Fruit fly (Drosophila melanogaster) whole organism, prepupa: ENCODE results near the gene Arfip.

Experiments
- CG1621 ChIP-seq: fragments of 200-800 bp; sonication (Bioruptor generic); optimal IDR thresholded peaks from 3 replicates; lab custom pipeline; 2018; ENCODE audit warnings: missing biosample characterization, mild to moderate bottlenecking, missing genetic modification characterization
- Ets96B ChIP-seq: fragments of 200-800 bp; optimal IDR thresholded peaks from 2 replicates; lab custom pipeline; 2019; ENCODE audit warnings: missing biosample characterization, mild to moderate bottlenecking, missing genetic modification characterization, moderate library complexity
- Gug ChIP-seq: fragments of 200-800 bp; sonication (Bioruptor generic); IDR thresholded peaks from 2 replicates; pipeline ENCODE4 v1.3.6; 2022; ENCODE audit warnings: missing biosample characterization, missing genetic modification characterization
- Hr39 ChIP-seq: fragments of 200-800 bp; sonication (Bioruptor generic); optimal IDR thresholded peaks from 2 replicates; lab custom pipeline; 2016; ENCODE audit warnings: missing biosample characterization, missing genetic modification characterization
- Met ChIP-seq: fragments of 200-800 bp; sonication (Bioruptor generic); optimal IDR thresholded peaks from 3 replicates; lab custom pipeline; 2016; ENCODE audit warnings: missing biosample characterization, missing genetic modification characterization
- Sox15 ChIP-seq: fragments of 200-800 bp; sonication (Bioruptor generic); optimal IDR thresholded peaks from 3 replicates; lab custom pipeline; 2016; ENCODE audit warnings: missing biosample characterization, missing genetic modification characterization
- cyc ChIP-seq: fragments of 200-800 bp; sonication (Bioruptor generic); optimal IDR thresholded peaks from 3 replicates; lab custom pipeline; 2016; ENCODE audit warnings: missing biosample characterization, missing genetic modification characterization
- salr ChIP-seq, 2 experiments: fragments of 200-800 bp; sonication (Bioruptor generic); optimal IDR thresholded peaks; 3 replicates each; lab custom pipeline; 2016 to 2018; ENCODE audit warnings: missing biosample characterization in 2 of 2, missing genetic modification characterization in 2 of 2, mild to moderate bottlenecking in 1 of 2

DNA sequence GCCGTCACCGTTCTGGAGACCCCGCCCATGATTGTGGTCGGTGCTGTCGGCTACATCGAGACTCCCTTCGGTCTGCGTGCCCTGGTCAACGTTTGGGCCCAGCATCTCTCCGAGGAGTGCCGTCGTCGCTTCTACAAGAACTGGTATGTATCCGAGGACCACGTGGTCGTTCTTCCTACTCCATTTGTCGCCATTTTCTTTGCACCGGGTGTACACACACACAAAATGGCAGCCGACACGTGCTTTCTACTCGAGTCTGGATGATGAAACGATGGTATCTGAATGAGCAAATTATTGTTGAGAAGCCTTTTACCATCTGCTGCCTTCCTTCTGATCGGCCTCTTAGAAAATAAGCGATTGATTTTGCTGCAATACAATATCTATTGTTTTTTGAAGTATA, 12.2 kb downstream of the Arfip start:
- no peak for TF ChIP-seq Hr39 (GFP tag; lab: Kevin White, UChicago)
- TF ChIP-seq CG1621 (tag; lab: Kevin White, UChicago) = no peak
- no peak for TF ChIP-seq cyc (GFP tag; lab: Kevin White, UChicago)
- no peak for TF ChIP-seq Gug (GFP tag; lab: Robert Waterston, UW)
- TF ChIP-seq salr (GFP tag; optimal IDR thresholded peaks at IDR 0.05; lab: Kevin White, UChicago) = no peak
- TF ChIP-seq Sox15 = no peak
- no peak for TF ChIP-seq Met (GFP tag; lab: Kevin White, UChicago)
- TF ChIP-seq Ets96B (tag; lab: Kevin White, UChicago) = no peak
